Fruit fly (Drosophila melanogaster) S2 (cell line): ENCODE results near the gene MESK4.

ENCODE experiments used
- CG8478 ChIP-seq: fragments of >200 bp; optimal IDR thresholded peaks from 2 replicates; lab custom pipeline; 2018
- CTCF ChIP-seq, 2 experiments: fragments of >200 bp; optimal IDR thresholded peaks; 2 replicates each; lab custom pipeline; 2018

dm6 chr3R:17018902-17019527 lies 30.4 kb downstream of the MESK4 start:
- no peak for TF ChIP-seq CG8478 (lab: Kevin White, UChicago)
- TF ChIP-seq CTCF (optimal IDR thresholded peaks at IDR 0.05; lab: Kevin White, UChicago): no peak
